Worm (Caenorhabditis elegans): ENCODE data around the gene wht-4.
A peak's percentile ranks its signal among the peaks of the same experiment; 100 is the strongest.

Gene wht-4

ce11 chrII:3313442-3313841, 34.7 kb downstream of the wht-4 start, which contains the start of gene F39E9.6:
F39E9.6 (minus strand) TSS chrII:3313542.
- TF ChIP-seq lin-11 (tag; optimal IDR thresholded peaks at IDR 0.05) (no peak), aly-2 (tag; optimal IDR thresholded peaks at IDR 0.05) (no peak), nhr-23 (tag; optimal IDR thresholded peaks at IDR 0.05) (no peak), ceh-82 (tag; optimal IDR thresholded peaks at IDR 0.05) (no peak), peb-1 (tag; optimal IDR thresholded peaks at IDR 0.05) (no peak), unc-55 (GFP tag; optimal IDR thresholded peaks at IDR 0.05) (no peak), nhr-12 (tag; optimal IDR thresholded peaks at IDR 0.05) (no peak), F13H6.1 (tag; optimal IDR thresholded peaks at IDR 0.05) (no peak), unc-39 (tag; optimal IDR thresholded peaks at IDR 0.05) (no peak), nhr-6 (tag; optimal IDR thresholded peaks at IDR 0.05) (no peak), ztf-11 (tag; optimal IDR thresholded peaks at IDR 0.05) (no peak), nhr-237 (tag; optimal IDR thresholded peaks at IDR 0.05) (no peak), ceh-16 (tag; optimal IDR thresholded peaks at IDR 0.05) (no peak), Y55F3AM.14 (GFP tag; optimal IDR thresholded peaks at IDR 0.05) (no peak), mab-5 (tag; optimal IDR thresholded peaks at IDR 0.05) (no peak)

- TF ChIP-seq unc-62 (GFP tag; optimal IDR thresholded peaks at IDR 0.05) (no peak), R02D3.7 (tag; optimal IDR thresholded peaks at IDR 0.05) (no peak), lsy-2 (tag; optimal IDR thresholded peaks at IDR 0.05) (no peak), gmeb-1 (tag; optimal IDR thresholded peaks at IDR 0.05) (no peak), fos-1 (tag; optimal IDR thresholded peaks at IDR 0.05) (no peak), sma-9 (GFP tag; optimal IDR thresholded peaks at IDR 0.05) (peak; percentile 0), sma-9 (tag; optimal IDR thresholded peaks at IDR 0.05) (no peak)
Observed at ce11 chrII:3318839-3319238, 40.1 kb downstream of the wht-4 start.

ce11 chrII:3322257-3322656, 43.5 kb downstream of the wht-4 start, which contains the start of gene Y46D2A.1:
Y46D2A.1 (plus strand) TSS chrII:3322557.
- TF ChIP-seq mbf-1 (tag; optimal IDR thresholded peaks at IDR 0.05): no peak
- TF ChIP-seq dmd-4 (tag; optimal IDR thresholded peaks at IDR 0.05): no peak
- no peak for TF ChIP-seq Y55F3AM.14 (GFP tag; optimal IDR thresholded peaks at IDR 0.05)
- no peak for TF ChIP-seq R02D3.7 (tag; optimal IDR thresholded peaks at IDR 0.05)
- TF ChIP-seq egl-27 (tag; optimal IDR thresholded peaks at IDR 0.05): no peak
- TF ChIP-seq nhr-6 (tag; optimal IDR thresholded peaks at IDR 0.05): no peak
- no peak for TF ChIP-seq nhr-12 (tag; optimal IDR thresholded peaks at IDR 0.05)
- TF ChIP-seq sma-9 (GFP tag; optimal IDR thresholded peaks at IDR 0.05): no peak
- TF ChIP-seq sma-9 (tag; optimal IDR thresholded peaks at IDR 0.05): no peak
- TF ChIP-seq blmp-1 (tag; optimal IDR thresholded peaks at IDR 0.05; ENCODE audit: insufficient read depth): no peak
- TF ChIP-seq nhr-77 (tag; optimal IDR thresholded peaks at IDR 0.05): no peak
- no peak for TF ChIP-seq aly-2 (tag; optimal IDR thresholded peaks at IDR 0.05)
- no peak for TF ChIP-seq lsy-2 (tag; optimal IDR thresholded peaks at IDR 0.05)
- TF ChIP-seq ceh-16 (tag; optimal IDR thresholded peaks at IDR 0.05): no peak
- no peak for TF ChIP-seq ztf-4 (tag; optimal IDR thresholded peaks at IDR 0.05)

DNA sequence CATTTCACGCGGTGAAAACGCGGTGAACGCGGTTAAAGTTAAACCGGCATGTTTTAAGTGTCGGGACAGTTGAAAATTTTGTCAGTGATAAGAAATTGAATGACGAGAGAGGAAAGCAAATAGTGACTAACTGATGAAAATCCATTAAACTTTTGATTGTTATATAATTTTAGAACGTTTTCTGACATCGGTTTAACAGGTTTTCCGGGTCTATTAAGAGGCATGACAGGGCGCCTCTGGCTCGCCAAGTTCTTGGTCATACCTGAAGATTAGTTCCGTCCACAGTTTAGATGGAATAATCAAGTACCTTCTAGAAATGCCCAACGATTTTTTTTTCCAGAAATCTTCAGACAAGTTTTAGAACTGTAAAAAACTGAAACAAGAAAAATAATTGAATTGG, 44.4 kb downstream of the wht-4 start, which contains the start of gene Y46D2A.2:
TSS of gene Y46D2A.2 (minus strand) at position 101 of the 400 bp plus-strand sequence.
- TF ChIP-seq aly-2 (tag; optimal IDR thresholded peaks at IDR 0.05): no peak
- TF ChIP-seq ztf-1 (GFP tag; conservative IDR thresholded peaks at IDR 0.05): no peak
- TF ChIP-seq R02D3.7 (tag; optimal IDR thresholded peaks at IDR 0.05): no peak
- no peak for TF ChIP-seq zag-1 (tag; optimal IDR thresholded peaks at IDR 0.05)
- TF ChIP-seq sma-3 (GFP tag; optimal IDR thresholded peaks at IDR 0.05): no peak
- no peak for TF ChIP-seq blmp-1 (tag; optimal IDR thresholded peaks at IDR 0.05; ENCODE audit: insufficient read depth)
- TF ChIP-seq peb-1 (tag; optimal IDR thresholded peaks at IDR 0.05): no peak
- no peak for TF ChIP-seq F13H6.1 (tag; optimal IDR thresholded peaks at IDR 0.05)
- TF ChIP-seq fos-1 (tag; optimal IDR thresholded peaks at IDR 0.05): no peak
- TF ChIP-seq Y55F3AM.14 (GFP tag; optimal IDR thresholded peaks at IDR 0.05): no peak
- no peak for TF ChIP-seq lsy-2 (tag; optimal IDR thresholded peaks at IDR 0.05)
- TF ChIP-seq nhr-11 (tag; optimal IDR thresholded peaks at IDR 0.05): no peak
- TF ChIP-seq nhr-77 (tag; optimal IDR thresholded peaks at IDR 0.05): no peak
- no peak for TF ChIP-seq ZK546.5 (tag; optimal IDR thresholded peaks at IDR 0.05)
- TF ChIP-seq C34F6.9 (tag; optimal IDR thresholded peaks at IDR 0.05): no peak
- TF ChIP-seq ceh-16 (tag; optimal IDR thresholded peaks at IDR 0.05): no peak
- TF ChIP-seq crh-2 (tag; optimal IDR thresholded peaks at IDR 0.05): no peak

ce11 chrII:3327104-3327503, 48.4 kb downstream of the wht-4 start, which contains the start of gene Y46D2A.3:
Y46D2A.3 (minus strand) TSS chrII:3327204.
- TF ChIP-seq sma-9 (GFP tag; optimal IDR thresholded peaks at IDR 0.05) (no peak), sma-9 (tag; optimal IDR thresholded peaks at IDR 0.05) (no peak), gmeb-1 (tag; optimal IDR thresholded peaks at IDR 0.05) (no peak), nhr-6 (tag; optimal IDR thresholded peaks at IDR 0.05) (no peak), Y55F3AM.14 (GFP tag; optimal IDR thresholded peaks at IDR 0.05) (no peak), elt-3 (tag; optimal IDR thresholded peaks at IDR 0.05) (no peak)

Data from whole organism, L2 larva.